Fruit fly (Drosophila melanogaster): ENCODE measurements around the gene Tsp29Fa.

DNA sequence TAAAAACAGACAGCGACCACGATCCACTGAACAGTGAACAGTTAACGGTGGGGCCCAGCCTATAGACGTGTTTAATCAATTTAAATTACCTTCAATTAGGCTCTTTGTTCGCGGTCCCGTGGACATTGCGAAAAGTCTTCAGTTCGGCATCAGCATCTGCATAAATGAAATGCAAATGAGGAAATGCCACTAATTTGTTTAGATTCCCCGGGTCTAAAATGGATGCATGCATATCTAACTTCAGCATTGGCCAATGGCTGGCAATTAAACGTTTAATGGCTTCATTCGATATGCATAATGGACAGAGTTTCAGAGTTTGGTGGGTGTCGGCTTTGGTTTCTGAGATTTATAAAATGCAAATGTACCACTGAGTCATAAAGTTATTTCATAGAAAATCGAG, 31.9 kb upstream of the Tsp29Fa start:
- no peak for TF ChIP-seq Dfd (GFP tag; optimal IDR thresholded peaks at IDR 0.05)
- TF ChIP-seq sv (GFP tag; optimal IDR thresholded peaks at IDR 0.05): no peak
- TF ChIP-seq dmrt93B (GFP tag; optimal IDR thresholded peaks at IDR 0.05): no peak
- no peak for TF ChIP-seq Abd-B (GFP tag; optimal IDR thresholded peaks at IDR 0.05)
- no peak for TF ChIP-seq Hr78 (GFP tag; optimal IDR thresholded peaks at IDR 0.05)
